Fruit fly (Drosophila melanogaster) whole organism, adult: ENCODE measurements around the gene CG9919.

Experiments
- CG1620 ChIP-seq: fragments of 200-800 bp; sonication (Bioruptor generic); optimal IDR thresholded peaks from 2 replicates; lab custom pipeline; 2016; ENCODE audit warnings: missing biosample characterization, missing genetic modification characterization
- CG5204 ChIP-seq: fragments of 200-800 bp; sonication (Bioruptor generic); optimal IDR thresholded peaks from 2 replicates; lab custom pipeline; 2016; ENCODE audit warnings: missing biosample characterization, missing genetic modification characterization
- CG7101 ChIP-seq: fragments of 200-800 bp; sonication (Bioruptor generic); optimal IDR thresholded peaks from 2 replicates; lab custom pipeline; 2018; ENCODE audit warnings: missing biosample characterization, mild to moderate bottlenecking, missing genetic modification characterization, moderate library complexity
- Crg-1 ChIP-seq: fragments of 200-800 bp; sonication (Bioruptor generic); optimal IDR thresholded peaks from 2 replicates; lab custom pipeline; 2016; ENCODE audit warnings: missing biosample characterization, missing genetic modification characterization
- Mnt ChIP-seq: fragments of 200-800 bp; sonication (Bioruptor generic); optimal IDR thresholded peaks from 2 replicates; lab custom pipeline; 2016; ENCODE audit warnings: missing biosample characterization, mild to moderate bottlenecking, missing genetic modification characterization
- kay ChIP-seq: fragments of 200-800 bp; sonication (Bioruptor generic); peaks from one replicate; lab custom pipeline; 2016; ENCODE audit warnings: missing biosample characterization, missing genetic modification characterization, borderline replicate concordance
- pad ChIP-seq: fragments of 200-800 bp; sonication (Bioruptor generic); optimal IDR thresholded peaks from 3 replicates; lab custom pipeline; 2017; ENCODE audit warnings: missing biosample characterization, missing genetic modification characterization, mild to moderate bottlenecking, moderate library complexity, missing genetic modification reagents

DNA sequence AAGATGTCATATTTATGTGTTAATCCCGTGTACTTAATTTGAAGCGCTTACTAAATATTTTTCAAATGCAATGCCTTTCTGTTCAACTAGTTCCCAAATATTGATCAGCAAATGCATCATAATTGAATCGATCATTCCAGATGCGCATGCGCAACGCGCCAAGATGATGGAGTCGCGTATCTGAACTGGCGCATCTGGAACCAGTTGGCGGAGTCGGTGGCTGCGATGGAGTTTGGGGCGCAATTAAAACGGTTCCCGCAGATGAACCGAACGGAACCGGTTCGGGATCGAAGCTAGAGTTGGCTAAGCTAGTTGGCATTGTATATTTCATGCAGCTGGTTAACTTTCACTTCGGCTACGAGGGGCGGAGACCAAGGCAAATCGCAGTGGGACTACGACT lies 5.1 kb downstream of the CG9919 start, which contains the start of gene CalpC:
- TF ChIP-seq CG1620 (GFP tag; lab: Kevin White, UChicago) (no peak), Crg-1 (GFP tag; lab: Kevin White, UChicago) (no peak), CG5204 (no peak), pad (GFP tag; lab: Kevin White, UChicago) (no peak), kay (GFP tag; lab: Kevin White, UChicago) (no peak), Mnt (GFP tag; lab: Kevin White, UChicago) (no peak), CG7101 (tag; lab: Kevin White, UChicago) (no peak)
